Worm (Caenorhabditis elegans) whole organism, midembryonic: Measurements from ENCODE around the gene adbp-1.

ENCODE experiments used
- T22C8.4 ChIP-seq: fragments of 200-800 bp; sonication (Bioruptor generic); IDR thresholded peaks from 2 replicates; pipeline ENCODE4 v1.3.6; 2022; ENCODE audit warnings: missing genetic modification characterization, missing compliant biosample characterization
- flt-1 ChIP-seq: fragments of 200-800 bp; sonication (Bioruptor generic); IDR thresholded peaks from 2 replicates; pipeline ENCODE4 v1.3.6; 2022; ENCODE audit warnings: missing genetic modification characterization, missing compliant biosample characterization
- ztf-23 ChIP-seq: fragments of 200-800 bp; sonication (Bioruptor generic); IDR thresholded peaks from 2 replicates; pipeline ENCODE4 v1.3.6; 2022; ENCODE audit warnings: missing genetic modification reagents, missing genetic modification characterization, missing compliant biosample characterization
- ztf-29 ChIP-seq: fragments of 200-800 bp; sonication (Bioruptor generic); IDR thresholded peaks from 2 replicates; pipeline ENCODE4 v1.3.6; 2022; ENCODE audit warnings: missing genetic modification reagents, missing genetic modification characterization, missing compliant biosample characterization

DNA sequence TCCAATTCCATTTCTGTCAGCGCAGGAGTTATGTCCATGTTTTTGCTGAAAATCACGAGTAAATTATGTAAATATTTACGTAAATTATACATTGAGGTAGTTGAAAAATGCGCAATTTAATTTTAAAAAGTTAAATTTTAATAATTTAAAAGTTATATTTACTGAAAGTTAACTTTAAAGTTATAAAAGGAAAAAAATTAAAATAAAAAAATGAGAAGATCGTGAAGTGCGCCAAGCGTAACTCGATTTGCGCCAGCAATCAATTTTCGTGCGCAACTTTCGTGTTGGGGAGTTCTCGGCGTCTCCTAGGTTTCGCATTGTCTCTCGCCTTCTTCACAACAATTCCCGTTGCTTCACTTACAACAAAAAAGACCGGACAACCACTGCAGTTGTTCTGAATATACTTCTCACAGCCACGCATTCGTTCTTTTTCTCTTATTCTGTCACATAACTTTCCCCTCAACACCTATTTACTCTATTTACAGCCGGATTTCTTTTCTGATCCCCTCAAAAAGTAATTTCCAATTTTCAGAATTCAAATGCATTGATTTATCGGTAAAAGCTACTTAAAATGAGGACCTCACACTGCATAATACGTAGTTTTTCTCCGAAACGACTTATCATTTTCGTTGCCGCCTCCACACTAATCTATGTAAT, 29.7 kb downstream of the adbp-1 start, which contains the start of the genes metl-1 and W02B12.11:
- no peak for TF ChIP-seq T22C8.4 (GFP tag; lab: Robert Waterston, UW)
- no peak for TF ChIP-seq ztf-29 (GFP tag; lab: Robert Waterston, UW)
- peak; percentile 63; the same call in 1 of the 2 replicates for TF ChIP-seq ztf-23 (GFP tag; lab: Robert Waterston, UW)
- peak; percentile 63; the same call in 1 of the 2 replicates for TF ChIP-seq flt-1 (GFP tag; lab: Robert Waterston, UW)
